Worm (Caenorhabditis elegans): Measurements from ENCODE around the gene egl-5.

- no peak for TF ChIP-seq sdz-38 (tag; optimal IDR thresholded peaks at IDR 0.05)
- TF ChIP-seq C17E4.6 (GFP tag; IDR thresholded peaks at IDR 0.05): no peak
- no peak for TF ChIP-seq ama-1 (optimal IDR thresholded peaks at IDR 0.05)
- TF ChIP-seq ama-1 (GFP tag; optimal IDR thresholded peaks at IDR 0.05): no peak
- TF ChIP-seq unc-130 (GFP tag; optimal IDR thresholded peaks at IDR 0.05): no peak
- no peak for TF ChIP-seq C06A6.2 (GFP tag; conservative IDR thresholded peaks at IDR 0.05)
- TF ChIP-seq mcd-1 (GFP tag; IDR thresholded peaks at IDR 0.05): no peak
- no peak for TF ChIP-seq ztf-3 (GFP tag; optimal IDR thresholded peaks at IDR 0.05)
- no peak for TF ChIP-seq Y53F4B.3 (GFP tag; IDR thresholded peaks at IDR 0.05)
- TF ChIP-seq unc-62 (GFP tag; optimal IDR thresholded peaks at IDR 0.05): no peak
Measured at ce11 chrIII:7819866-7820265, 5.7 kb downstream of the egl-5 start.

All from whole organism, young adult.